Fruit fly (Drosophila melanogaster) whole organism, embryonic: ENCODE data around the gene CG43254.

Experiments used
- CG10366 ChIP-seq: fragments of 200-800 bp; sonication (Bioruptor generic); IDR thresholded peaks from 2 replicates; pipeline ENCODE4 v1.3.6; 2022; ENCODE audit warnings: missing biosample characterization, missing genetic modification characterization
- CG11398 ChIP-seq: fragments of 200-800 bp; sonication (Bioruptor generic); optimal IDR thresholded peaks from 2 replicates; lab custom pipeline; 2016; ENCODE audit warnings: missing biosample characterization, missing genetic modification characterization
- CG13775 ChIP-seq: fragments of 200-800 bp; sonication (Bioruptor generic); optimal IDR thresholded peaks from 3 replicates; lab custom pipeline; 2017; ENCODE audit warnings: missing biosample characterization, mild to moderate bottlenecking, missing genetic modification characterization
- CG15073 ChIP-seq: fragments of 200-800 bp; sonication (Bioruptor generic); optimal IDR thresholded peaks from 2 replicates; lab custom pipeline; 2016; ENCODE audit warnings: missing biosample characterization, missing genetic modification characterization
- CG16863 ChIP-seq: fragments of 200-800 bp; sonication (Bioruptor generic); optimal IDR thresholded peaks from 3 replicates; lab custom pipeline; 2016; ENCODE audit warnings: missing biosample characterization, missing genetic modification characterization
- CG33557 ChIP-seq: fragments of 200-800 bp; sonication (Bioruptor generic); optimal IDR thresholded peaks from 2 replicates; lab custom pipeline; 2019; ENCODE audit warnings: missing biosample characterization, mild to moderate bottlenecking, missing genetic modification characterization, moderate library complexity
- CG43689 ChIP-seq: fragments of 200-800 bp; sonication (Bioruptor generic); IDR thresholded peaks from 2 replicates; pipeline ENCODE4 v1.3.6; 2022; ENCODE audit warnings: missing biosample characterization, missing genetic modification characterization
- Hr39 ChIP-seq: fragments of >200 bp; optimal IDR thresholded peaks from 2 replicates; lab custom pipeline; 2017
- gsb-n ChIP-seq: fragments of 200-800 bp; sonication (Bioruptor generic); optimal IDR thresholded peaks from 3 replicates; lab custom pipeline; 2018; ENCODE audit warnings: missing biosample characterization, mild to moderate bottlenecking, missing genetic modification characterization
- pan ChIP-seq, 4 experiments: fragments of >200 bp in 3 of 4; fragments of 200-800 bp in 1 of 4; sonication (Bioruptor generic) in 1 of 4; optimal IDR thresholded peaks in 3 of 4; IDR thresholded peaks in 1 of 4; 2 replicates each; pipeline versions ENCODE4 v1.3.6 to Lab custom; 2017 to 2022; ENCODE audit warnings: missing biosample characterization in 2 of 4, missing genetic modification characterization in 2 of 4, mixed read lengths in 1 of 4
- ttk ChIP-seq: fragments of 200-800 bp; sonication (Bioruptor generic); IDR thresholded peaks from 2 replicates; pipeline ENCODE4 v2.1.2; 2022; ENCODE audit warnings: missing biosample characterization, missing genetic modification characterization

dm6 chr3R:7739463-7739862 is at the start of gene CG43254:
- TF ChIP-seq CG11398 (GFP tag; lab: Kevin White, UChicago) (no peak), ttk (no peak), CG16863 (GFP tag; lab: Kevin White, UChicago) (no peak), pan (optimal IDR thresholded peaks at IDR 0.05; lab: Kevin White, UChicago) (no peak), pan (GFP tag; optimal IDR thresholded peaks at IDR 0.05 in 1 of 2, IDR thresholded peaks at IDR 0.05 in 1 of 2) (no peak), CG33557 (no peak), CG13775 (GFP tag; lab: Kevin White, UChicago) (no peak), Hr39 (lab: Kevin White, UChicago) (no peak), CG10366 (GFP tag; lab: Robert Waterston, UW) (no peak), CG43689 (GFP tag; lab: Robert Waterston, UW) (no peak), gsb-n (no peak), CG15073 (GFP tag; lab: Kevin White, UChicago) (no peak)
